Worm (Caenorhabditis elegans) whole organism, L4 larva: ENCODE measurements around the gene srh-48.

Experiments used
- ZK546.5 ChIP-seq, 2 experiments: sonication (generic microtip); optimal IDR thresholded peaks; 2 replicates each; lab custom pipeline; 2017; ENCODE audit warnings: missing biosample characterization in 2 of 2, missing genetic modification characterization in 2 of 2
- ces-1 ChIP-seq: fragments of 150-350 bp; sonication (generic microtip); optimal IDR thresholded peaks from 4 replicates; lab custom pipeline; 2014; ENCODE audit warnings: missing biosample characterization, missing genetic modification reagents, missing genetic modification characterization
- gei-8 ChIP-seq: fragments of 200-800 bp; sonication (Bioruptor generic); optimal IDR thresholded peaks from 2 replicates; lab custom pipeline; 2018; ENCODE audit warnings: mild to moderate bottlenecking, missing genetic modification characterization, missing compliant biosample characterization
- hlh-30 ChIP-seq: sonication (generic microtip); optimal IDR thresholded peaks from 2 replicates; lab custom pipeline; 2017; ENCODE audit warnings: antibody characterized with exemption, mild to moderate bottlenecking, missing genetic modification characterization, missing compliant biosample characterization; ENCODE audit not compliant: insufficient read depth
- jun-1 ChIP-seq: fragments of 150-350 bp; optimal IDR thresholded peaks from 2 replicates; lab custom pipeline; 2014; ENCODE audit warnings: missing biosample characterization, missing genetic modification reagents, missing genetic modification characterization
- lin-13 ChIP-seq: fragments of 150-350 bp; optimal IDR thresholded peaks from 2 replicates; lab custom pipeline; 2014; ENCODE audit warnings: missing biosample characterization, missing genetic modification reagents, missing genetic modification characterization
- lin-29 ChIP-seq: fragments of 200-800 bp; sonication (Bioruptor generic); IDR thresholded peaks from 2 replicates; pipeline ENCODE4 v1.3.6; 2022; ENCODE audit warnings: missing genetic modification reagents, missing genetic modification characterization, missing compliant biosample characterization
- tra-1 ChIP-seq: fragments of 200-800 bp; sonication (Bioruptor generic); IDR thresholded peaks from 2 replicates; pipeline ENCODE4 v1.3.6; 2022; ENCODE audit warnings: missing genetic modification reagents, missing genetic modification characterization, missing compliant biosample characterization

DNA sequence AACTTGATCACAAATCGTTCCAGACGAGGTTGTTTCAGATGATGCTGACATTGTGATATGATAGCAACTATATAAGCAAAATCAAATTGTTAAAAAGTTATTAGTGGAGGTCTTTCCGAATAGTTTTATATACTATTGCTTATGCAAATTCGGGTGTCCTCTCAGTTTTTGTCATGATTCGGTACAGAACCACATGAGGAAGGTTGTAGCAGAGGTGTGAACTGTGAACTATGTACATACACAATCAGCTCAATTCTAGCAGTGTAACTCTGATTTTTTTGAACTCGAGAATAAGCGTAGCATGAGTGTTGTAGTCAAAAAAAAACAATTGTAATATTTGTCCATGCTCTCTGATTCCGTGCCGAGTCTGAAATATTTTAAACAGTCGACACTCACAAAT is 23.2 kb downstream of the srh-48 start, which contains the start of gene Y51B9A.6:
- TF ChIP-seq ZK546.5 (tag; optimal IDR thresholded peaks at IDR 0.05; lab: Kevin White, UChicago) (no peak), hlh-30 (tag; lab: Kevin White, UChicago) (no peak), lin-29 (GFP tag; lab: Robert Waterston, UW) (no peak), ces-1 (GFP tag; lab: Kevin White, UChicago) (no peak), gei-8 (GFP tag; lab: Kevin White, UChicago) (no peak), tra-1 (GFP tag; lab: Robert Waterston, UW) (no peak), jun-1 (tag; lab: Kevin White, UChicago) (no peak), lin-13 (GFP tag; lab: Kevin White, UChicago) (no peak)
